Worm (Caenorhabditis elegans): ENCODE results near the gene Y73F4A.2.
A peak's percentile ranks its signal among the peaks of the same experiment; 100 is the strongest.

Gene Y73F4A.2

DNA sequence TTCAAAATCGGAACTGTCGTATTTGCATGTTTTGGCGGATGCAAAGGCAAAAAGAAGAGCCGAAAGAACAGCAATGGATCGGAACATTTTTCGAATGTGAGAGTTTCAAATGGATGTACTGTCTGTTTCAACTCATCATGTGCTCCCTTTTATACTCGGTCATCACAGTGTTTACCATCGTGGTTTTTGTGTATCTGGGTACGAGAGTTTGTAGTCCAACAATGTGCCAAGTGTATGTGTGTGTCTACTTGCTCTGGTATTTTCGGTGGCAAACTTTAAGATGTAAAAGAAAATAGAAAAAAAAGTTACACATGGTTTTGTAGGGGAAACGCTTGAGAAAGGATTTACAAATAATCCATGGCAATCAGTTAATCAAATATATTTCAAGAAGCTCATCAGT is at the start of gene Y73F4A.2:
Gene Y73F4A.2 (minus strand): TSS at position 124 of the 400 bp plus-strand sequence.
- TF ChIP-seq pha-4 (tag; optimal IDR thresholded peaks at IDR 0.05): peak; percentile 86
- no peak for TF ChIP-seq fkh-2 (tag; optimal IDR thresholded peaks at IDR 0.05)
- TF ChIP-seq unc-39 (tag; optimal IDR thresholded peaks at IDR 0.05): no peak
- TF ChIP-seq daf-12 (tag; optimal IDR thresholded peaks at IDR 0.05): no peak

- TF ChIP-seq tbx-2 (tag; optimal IDR thresholded peaks at IDR 0.05) (no peak), fkh-10 (GFP tag; optimal IDR thresholded peaks at IDR 0.05) (peak; percentile 82), nfya-1 (tag; optimal IDR thresholded peaks at IDR 0.05; ENCODE audit: insufficient read depth) (peak; percentile 8)
Observed at ce11 chrIV:9092011-9092410, 48.9 kb upstream of the Y73F4A.2 start.

DNA sequence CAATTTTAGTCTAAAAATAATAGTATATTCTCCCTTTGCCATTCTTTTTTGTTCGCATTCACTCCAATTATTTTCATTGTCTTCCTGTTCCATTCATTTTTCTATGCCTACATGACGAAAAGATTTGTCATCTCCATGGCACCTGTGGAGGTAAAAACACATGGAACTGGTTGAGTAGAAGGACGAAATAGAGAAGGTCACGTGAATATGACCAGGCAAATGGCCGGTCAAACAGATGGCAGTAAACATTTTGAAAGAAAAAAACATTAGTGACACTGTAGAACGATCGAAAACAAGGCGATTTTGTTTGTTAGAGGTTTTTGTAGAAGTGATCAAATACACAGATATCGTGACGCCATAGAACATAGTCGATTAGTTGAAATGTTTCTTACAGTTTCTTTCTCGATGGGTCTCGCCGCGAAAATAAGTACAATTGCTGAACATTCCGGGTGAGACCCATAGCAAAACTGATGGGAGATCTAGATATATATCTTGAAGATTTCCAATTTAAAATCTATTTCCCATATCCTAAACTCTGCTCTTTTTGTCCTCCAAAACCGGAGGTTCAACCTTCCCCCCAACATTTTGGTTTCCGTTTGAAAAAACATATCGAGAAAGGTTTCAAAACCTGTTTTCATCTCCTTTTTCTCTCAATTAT is 47.5 kb upstream of the Y73F4A.2 start:
- no peak for TF ChIP-seq mml-1 (tag; optimal IDR thresholded peaks at IDR 0.05)
- no peak for TF ChIP-seq ztf-11 (tag; optimal IDR thresholded peaks at IDR 0.05)
- TF ChIP-seq nhr-25 (tag; optimal IDR thresholded peaks at IDR 0.05): peak; percentile 42
- TF ChIP-seq lin-15B (tag; optimal IDR thresholded peaks at IDR 0.05): no peak
- peak; percentile 12 for TF ChIP-seq elt-1 (tag; optimal IDR thresholded peaks at IDR 0.05)
- peak; percentile 6 for TF ChIP-seq ama-1 (optimal IDR thresholded peaks at IDR 0.05)
- no peak for TF ChIP-seq skn-1 (tag; optimal IDR thresholded peaks at IDR 0.05)
- TF ChIP-seq pha-4 (tag; optimal IDR thresholded peaks at IDR 0.05): no peak
- no peak for TF ChIP-seq snpc-4 (tag; optimal IDR thresholded peaks at IDR 0.05)
- no peak for TF ChIP-seq R02D3.7 (tag; optimal IDR thresholded peaks at IDR 0.05)

DNA sequence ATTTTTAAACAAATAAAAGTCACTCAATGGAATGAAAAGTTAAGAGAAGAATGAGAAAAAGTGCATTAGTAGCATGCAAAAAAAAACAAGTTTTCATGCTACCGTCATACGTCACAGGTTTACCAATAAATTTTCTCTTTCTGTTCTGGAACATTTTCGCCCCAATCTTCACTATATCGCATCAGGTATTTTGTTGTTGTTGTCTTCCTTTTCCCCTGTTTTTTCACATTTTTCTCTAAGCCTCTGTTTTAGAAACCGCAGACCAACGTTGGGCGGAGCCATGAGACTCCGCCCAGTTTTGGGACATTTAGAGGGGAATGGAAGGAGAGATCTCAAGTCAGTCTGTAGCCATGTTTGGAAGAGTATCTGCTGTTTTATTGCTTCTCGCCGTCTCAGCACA is 45.1 kb upstream of the Y73F4A.2 start, which contains the start of gene msa-1:
Gene msa-1 (plus strand): TSS at position 301 of the 400 bp plus-strand sequence.
- TF ChIP-seq fos-1 (tag; optimal IDR thresholded peaks at IDR 0.05) (no peak), egl-5 (tag; optimal IDR thresholded peaks at IDR 0.05) (peak; percentile 2)

DNA sequence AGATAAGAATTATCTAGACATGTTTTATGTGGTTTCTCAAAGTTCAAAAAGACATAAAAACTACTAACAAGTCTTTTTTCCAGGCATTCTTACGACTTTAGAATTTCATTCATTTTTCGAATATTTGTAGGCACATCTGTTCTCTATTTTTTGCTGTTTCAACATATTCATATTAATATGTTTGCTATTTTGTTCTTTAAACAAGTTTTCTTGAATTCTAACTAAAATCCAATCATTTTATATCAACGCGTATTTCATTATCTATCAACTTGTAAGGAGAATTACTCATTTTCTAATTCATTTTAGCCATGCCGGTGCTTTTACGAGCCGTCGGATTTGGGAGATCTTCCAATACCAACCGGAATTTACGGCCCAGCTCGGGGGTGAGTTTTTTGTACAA is 38.9 kb upstream of the Y73F4A.2 start, which contains the start of gene twk-8:
Gene twk-8 (plus strand): TSS at position 301 of the 400 bp plus-strand sequence.
- TF ChIP-seq sea-2 (GFP tag; optimal IDR thresholded peaks at IDR 0.05) (no peak), ama-1 (optimal IDR thresholded peaks at IDR 0.05) (no peak), elt-2 (tag; optimal IDR thresholded peaks at IDR 0.05) (no peak), egl-5 (tag; optimal IDR thresholded peaks at IDR 0.05) (no peak), nhr-43 (tag; optimal IDR thresholded peaks at IDR 0.05; ENCODE audit: poor library complexity, severe bottlenecking) (no peak), ceh-28 (tag; optimal IDR thresholded peaks at IDR 0.05) (no peak), eor-1 (tag; optimal IDR thresholded peaks at IDR 0.05) (no peak), nhr-76 (tag; optimal IDR thresholded peaks at IDR 0.05) (no peak)

DNA sequence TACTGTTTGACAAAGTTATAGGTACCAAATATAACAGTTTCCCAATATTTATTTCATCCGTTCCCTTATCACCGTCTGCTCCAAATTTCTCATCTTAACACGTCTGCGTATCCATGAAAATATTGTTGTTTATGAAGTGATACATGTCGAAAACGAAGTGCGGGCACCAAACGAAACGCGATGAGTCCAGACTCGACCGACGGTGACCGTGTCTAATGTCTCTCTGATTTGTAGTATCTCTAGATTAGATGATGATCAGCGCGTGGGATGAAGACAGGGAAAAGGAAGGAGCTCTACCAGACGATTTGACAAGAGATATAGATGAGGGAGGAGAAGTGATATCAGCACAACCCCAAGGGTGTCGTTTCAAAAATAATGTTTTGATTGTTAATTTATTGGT is 37.1 kb upstream of the Y73F4A.2 start:
- TF ChIP-seq ceh-28 (tag; optimal IDR thresholded peaks at IDR 0.05) (no peak), fos-1 (tag; optimal IDR thresholded peaks at IDR 0.05) (no peak), mml-1 (tag; optimal IDR thresholded peaks at IDR 0.05) (no peak), R02D3.7 (tag; optimal IDR thresholded peaks at IDR 0.05) (no peak), tbx-2 (tag; optimal IDR thresholded peaks at IDR 0.05) (no peak), ZK546.5 (tag; optimal IDR thresholded peaks at IDR 0.05) (no peak), hmg-11 (tag; optimal IDR thresholded peaks at IDR 0.05) (no peak), egl-5 (tag; optimal IDR thresholded peaks at IDR 0.05) (peak; percentile 59), nhr-77 (tag; optimal IDR thresholded peaks at IDR 0.05) (no peak), fkh-2 (tag; optimal IDR thresholded peaks at IDR 0.05) (no peak), aly-2 (tag; optimal IDR thresholded peaks at IDR 0.05) (no peak), nhr-12 (tag; optimal IDR thresholded peaks at IDR 0.05) (no peak), nfya-1 (tag; optimal IDR thresholded peaks at IDR 0.05; ENCODE audit: insufficient read depth) (peak; percentile 7), ama-1 (optimal IDR thresholded peaks at IDR 0.05) (no peak), lsy-12 (tag; optimal IDR thresholded peaks at IDR 0.05) (no peak)

DNA sequence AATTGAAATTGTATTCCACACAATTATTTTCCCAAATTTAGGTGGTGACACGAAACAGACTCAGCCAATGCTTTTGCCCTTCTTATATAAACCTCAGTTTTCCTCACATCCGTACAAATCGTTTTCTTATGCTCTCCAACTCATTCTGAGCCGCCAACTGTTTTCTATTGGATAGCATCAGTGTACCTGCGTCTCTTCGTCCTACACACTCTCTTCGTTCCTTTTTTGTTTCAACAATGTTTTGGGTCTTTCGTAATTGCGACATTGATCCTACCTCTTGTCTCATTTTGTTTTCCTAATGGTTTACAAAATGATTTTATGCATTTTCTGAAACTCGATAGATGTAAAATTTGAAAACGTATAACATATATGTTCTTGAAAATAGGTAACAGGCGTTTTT is 36.2 kb upstream of the Y73F4A.2 start:
- TF ChIP-seq egl-5 (tag; optimal IDR thresholded peaks at IDR 0.05) (peak; percentile 70), elt-3 (tag; optimal IDR thresholded peaks at IDR 0.05) (no peak)

Measured in whole organism, L3 larva.